Fruit fly (Drosophila melanogaster) whole organism, embryonic: ENCODE data around the gene CG32281.

Experiments used
- Abd-B ChIP-seq: fragments of 200-800 bp; sonication (Bioruptor generic); optimal IDR thresholded peaks from 2 replicates; lab custom pipeline; 2018; ENCODE audit warnings: missing biosample characterization, mild to moderate bottlenecking, missing genetic modification characterization, moderate library complexity
- C15 ChIP-seq: fragments of 200-800 bp; sonication (Bioruptor generic); IDR thresholded peaks from 3 replicates; pipeline ENCODE4 v1.3.6; 2022; ENCODE audit warnings: missing biosample characterization, missing genetic modification characterization
- CG10147 ChIP-seq: fragments of 200-800 bp; sonication (Bioruptor generic); optimal IDR thresholded peaks from 2 replicates; lab custom pipeline; 2019; ENCODE audit warnings: missing biosample characterization, mild to moderate bottlenecking, missing genetic modification characterization, moderate library complexity
- CG11085 ChIP-seq: fragments of 200-800 bp; sonication (Bioruptor generic); IDR thresholded peaks from 2 replicates; pipeline ENCODE4 v1.3.6; 2022; ENCODE audit warnings: missing biosample characterization, missing genetic modification characterization
- CG11398 ChIP-seq: fragments of 200-800 bp; sonication (Bioruptor generic); optimal IDR thresholded peaks from 2 replicates; lab custom pipeline; 2016; ENCODE audit warnings: missing biosample characterization, missing genetic modification characterization
- CG12219 ChIP-seq: fragments of 200-800 bp; sonication (Bioruptor generic); optimal IDR thresholded peaks from 3 replicates; lab custom pipeline; 2018; ENCODE audit warnings: missing biosample characterization, mild to moderate bottlenecking, missing genetic modification characterization
- CG1233 ChIP-seq: fragments of 200-800 bp; sonication (Bioruptor generic); optimal IDR thresholded peaks from 4 replicates; lab custom pipeline; 2018; ENCODE audit warnings: missing biosample characterization, mild to moderate bottlenecking, missing genetic modification characterization
- CG12769 ChIP-seq: fragments of 200-800 bp; sonication (Bioruptor generic); optimal IDR thresholded peaks from 2 replicates; lab custom pipeline; 2019; ENCODE audit warnings: missing biosample characterization, mild to moderate bottlenecking, missing genetic modification characterization, moderate library complexity
- CG13287 ChIP-seq: fragments of 200-800 bp; sonication (Bioruptor generic); IDR thresholded peaks from 2 replicates; pipeline ENCODE4 v1.3.6; 2022; ENCODE audit warnings: missing biosample characterization, missing genetic modification characterization; ENCODE audit not compliant: partially characterized antibody
- CG13624 ChIP-seq: fragments of 200-800 bp; sonication (Bioruptor generic); optimal IDR thresholded peaks from 2 replicates; lab custom pipeline; 2016; ENCODE audit warnings: missing biosample characterization, missing genetic modification characterization
- CG14050 ChIP-seq: fragments of 200-800 bp; sonication (Bioruptor generic); IDR thresholded peaks from 3 replicates; pipeline ENCODE4 v1.3.6; 2022; ENCODE audit warnings: missing biosample characterization, missing genetic modification characterization
- CG14710 ChIP-seq: fragments of 200-800 bp; sonication (Bioruptor generic); optimal IDR thresholded peaks from 3 replicates; lab custom pipeline; 2019; ENCODE audit warnings: missing biosample characterization, mild to moderate bottlenecking, missing genetic modification characterization, moderate library complexity
- CG16815 ChIP-seq: fragments of 200-800 bp; sonication (Bioruptor generic); optimal IDR thresholded peaks from 3 replicates; lab custom pipeline; 2017; ENCODE audit warnings: missing biosample characterization, mild to moderate bottlenecking, missing genetic modification characterization
- CG17802 ChIP-seq: fragments of 200-800 bp; sonication (Bioruptor generic); optimal IDR thresholded peaks from 2 replicates; lab custom pipeline; 2018; ENCODE audit warnings: missing biosample characterization, mild to moderate bottlenecking, missing genetic modification characterization, moderate library complexity
- CG17829 ChIP-seq: fragments of 200-800 bp; optimal IDR thresholded peaks from 2 replicates; lab custom pipeline; 2019; ENCODE audit warnings: missing biosample characterization, mild to moderate bottlenecking, missing genetic modification characterization, moderate library complexity
- CG1792 ChIP-seq: fragments of 200-800 bp; sonication (Bioruptor generic); optimal IDR thresholded peaks from 2 replicates; lab custom pipeline; 2016; ENCODE audit warnings: missing biosample characterization, missing genetic modification characterization
- CG18476 ChIP-seq: fragments of 200-800 bp; sonication (Bioruptor generic); optimal IDR thresholded peaks from 2 replicates; lab custom pipeline; 2016; ENCODE audit warnings: missing biosample characterization, mild to moderate bottlenecking, missing genetic modification characterization
- CG2120 ChIP-seq: fragments of 200-800 bp; sonication (Bioruptor generic); optimal IDR thresholded peaks from 3 replicates; lab custom pipeline; 2016; ENCODE audit warnings: missing biosample characterization, missing genetic modification characterization
- CG34376 ChIP-seq: fragments of 200-800 bp; sonication (Bioruptor generic); optimal IDR thresholded peaks from 2 replicates; lab custom pipeline; 2018; ENCODE audit warnings: missing biosample characterization, mild to moderate bottlenecking, missing genetic modification characterization
- CG42726 ChIP-seq: fragments of 200-800 bp; sonication (Bioruptor generic); IDR thresholded peaks from 2 replicates; pipeline ENCODE4 v1.3.6; 2022; ENCODE audit warnings: missing biosample characterization, missing genetic modification characterization; ENCODE audit not compliant: partially characterized antibody
- CG4730 ChIP-seq: fragments of 200-800 bp; sonication (Bioruptor generic); IDR thresholded peaks from 2 replicates; pipeline ENCODE4 v1.3.6; 2022; ENCODE audit warnings: missing biosample characterization, missing genetic modification characterization
- CG4854 ChIP-seq: fragments of 200-800 bp; sonication (Bioruptor generic); optimal IDR thresholded peaks from 2 replicates; lab custom pipeline; 2016; ENCODE audit warnings: missing biosample characterization, missing genetic modification characterization, inconsistent platforms
- CG6791 ChIP-seq: fragments of 200-800 bp; sonication (Bioruptor generic); IDR thresholded peaks from 3 replicates; pipeline ENCODE4 v1.3.6; 2022; ENCODE audit warnings: missing biosample characterization, missing genetic modification characterization; ENCODE audit not compliant: partially characterized antibody
- CG6813 ChIP-seq: fragments of 200-800 bp; sonication (Bioruptor generic); optimal IDR thresholded peaks from 2 replicates; lab custom pipeline; 2017; ENCODE audit warnings: missing biosample characterization, missing genetic modification characterization, mild to moderate bottlenecking, moderate library complexity, missing genetic modification reagents
- CG7271 ChIP-seq: fragments of 200-800 bp; sonication (Bioruptor generic); optimal IDR thresholded peaks from 2 replicates; lab custom pipeline; 2018; ENCODE audit warnings: missing biosample characterization, mild to moderate bottlenecking, missing genetic modification characterization, moderate library complexity
- CG9609 ChIP-seq: fragments of 200-800 bp; sonication (Bioruptor generic); optimal IDR thresholded peaks from 3 replicates; lab custom pipeline; 2016; ENCODE audit warnings: missing biosample characterization, missing genetic modification characterization
- D19A ChIP-seq: fragments of 200-800 bp; optimal IDR thresholded peaks from 3 replicates; lab custom pipeline; 2019; ENCODE audit warnings: missing biosample characterization, mild to moderate bottlenecking, missing genetic modification characterization, moderate library complexity
- Deaf1 ChIP-seq: fragments of 200-800 bp; optimal IDR thresholded peaks from 3 replicates; lab custom pipeline; 2019; ENCODE audit warnings: missing biosample characterization, mild to moderate bottlenecking, missing genetic modification characterization, moderate library complexity
- Dip3 ChIP-seq: fragments of 200-800 bp; sonication (Bioruptor generic); optimal IDR thresholded peaks from 3 replicates; lab custom pipeline; 2016; ENCODE audit warnings: missing biosample characterization, missing genetic modification characterization
- HHEX ChIP-seq: fragments of 200-800 bp; sonication (Bioruptor generic); optimal IDR thresholded peaks from 3 replicates; lab custom pipeline; 2017; ENCODE audit warnings: missing biosample characterization, mild to moderate bottlenecking, missing genetic modification characterization, missing genetic modification reagents
- HmgZ ChIP-seq: fragments of 200-800 bp; sonication (Bioruptor generic); optimal IDR thresholded peaks from 2 replicates; lab custom pipeline; 2018; ENCODE audit warnings: missing biosample characterization, mild to moderate bottlenecking, missing genetic modification characterization
- Hmr ChIP-seq: fragments of 200-800 bp; sonication (Bioruptor generic); optimal IDR thresholded peaks from 3 replicates; lab custom pipeline; 2017; ENCODE audit warnings: mild to moderate bottlenecking, missing biosample characterization, missing genetic modification reagents, missing genetic modification characterization
- Med ChIP-seq: fragments of 200-800 bp; sonication (Bioruptor generic); peaks from one replicate; lab custom pipeline; 2016; ENCODE audit warnings: missing biosample characterization, missing genetic modification characterization, mild to moderate bottlenecking, inconsistent platforms, moderate library complexity
- Mes4 ChIP-seq: fragments of 200-800 bp; sonication (Bioruptor generic); optimal IDR thresholded peaks from 2 replicates; lab custom pipeline; 2016; ENCODE audit warnings: missing biosample characterization, missing genetic modification characterization
- Nf-YA ChIP-seq: fragments of 200-800 bp; sonication (Bioruptor generic); IDR thresholded peaks from 2 replicates; pipeline ENCODE4 v1.3.6; 2022; ENCODE audit warnings: missing biosample characterization, missing genetic modification characterization
- Pdp1 ChIP-seq, 2 experiments: fragments of 200-800 bp; sonication (Bioruptor generic); optimal IDR thresholded peaks; 3 replicates each; lab custom pipeline; 2016; ENCODE audit warnings: missing biosample characterization in 2 of 2, missing genetic modification characterization in 2 of 2, mild to moderate bottlenecking in 1 of 2, moderate library complexity in 1 of 2
- Six4 ChIP-seq: fragments of 200-800 bp; sonication (Bioruptor generic); optimal IDR thresholded peaks from 2 replicates; lab custom pipeline; 2016; ENCODE audit warnings: missing biosample characterization, missing genetic modification characterization
- Xbp1 ChIP-seq: fragments of 200-800 bp; sonication (Bioruptor generic); optimal IDR thresholded peaks from 3 replicates; lab custom pipeline; 2016; ENCODE audit warnings: missing biosample characterization, mild to moderate bottlenecking, missing genetic modification characterization
- amos ChIP-seq: fragments of 200-800 bp; sonication (Bioruptor generic); IDR thresholded peaks from 2 replicates; pipeline ENCODE4 v1.3.6; 2022; ENCODE audit warnings: missing biosample characterization, missing genetic modification characterization; ENCODE audit not compliant: partially characterized antibody
- ap ChIP-seq: fragments of 200-800 bp; sonication (Bioruptor generic); IDR thresholded peaks from 2 replicates; pipeline ENCODE4 v1.3.6; 2022; ENCODE audit warnings: missing biosample characterization, missing genetic modification characterization
- btn ChIP-seq: fragments of 200-800 bp; sonication (Bioruptor generic); optimal IDR thresholded peaks from 2 replicates; lab custom pipeline; 2016; ENCODE audit warnings: missing biosample characterization, missing genetic modification characterization
- cwo ChIP-seq: fragments of 200-800 bp; sonication (Bioruptor generic); optimal IDR thresholded peaks from 3 replicates; lab custom pipeline; 2017; ENCODE audit warnings: missing biosample characterization, missing genetic modification characterization, mild to moderate bottlenecking, moderate library complexity, missing genetic modification reagents
- fd64A ChIP-seq: fragments of 200-800 bp; sonication (Bioruptor generic); optimal IDR thresholded peaks from 3 replicates; lab custom pipeline; 2018; ENCODE audit warnings: missing biosample characterization, mild to moderate bottlenecking, missing genetic modification characterization
- fu2 ChIP-seq: fragments of 200-800 bp; sonication (Bioruptor generic); optimal IDR thresholded peaks from 2 replicates; lab custom pipeline; 2016; ENCODE audit warnings: missing biosample characterization, missing genetic modification characterization
- inv ChIP-seq: fragments of 200-800 bp; sonication (Bioruptor generic); IDR thresholded peaks from 2 replicates; pipeline ENCODE4 v1.3.6; 2022; ENCODE audit warnings: missing biosample characterization, missing genetic modification characterization; ENCODE audit not compliant: partially characterized antibody
- repo ChIP-seq: fragments of 200-800 bp; sonication (Bioruptor generic); optimal IDR thresholded peaks from 2 replicates; lab custom pipeline; 2016; ENCODE audit warnings: missing biosample characterization, missing genetic modification characterization
- sna ChIP-seq: fragments of 200-800 bp; sonication (Bioruptor generic); IDR thresholded peaks from 2 replicates; pipeline ENCODE4 v1.3.6; 2022; ENCODE audit warnings: missing biosample characterization, missing genetic modification characterization; ENCODE audit not compliant: partially characterized antibody
- ttk ChIP-seq: fragments of 200-800 bp; sonication (Bioruptor generic); IDR thresholded peaks from 2 replicates; pipeline ENCODE4 v2.1.2; 2022; ENCODE audit warnings: missing biosample characterization, missing genetic modification characterization
- vvl ChIP-seq: fragments of 200-800 bp; sonication (Bioruptor generic); IDR thresholded peaks from 2 replicates; pipeline ENCODE4 v1.3.6; 2022; ENCODE audit warnings: missing biosample characterization, missing genetic modification characterization

The CG32281 gene

dm6 chr3L:3178530-3179096 is 9.4 kb downstream of the CG32281 start, which contains the start of the genes MnM and Girdin (continued):
- TF ChIP-seq btn (GFP tag; lab: Kevin White, UChicago) (peak; percentile 52), CG34376 (GFP tag; lab: Kevin White, UChicago) (peak; percentile 58), C15 (GFP tag; lab: Robert Waterston, UW) (no peak), CG4730 (GFP tag; lab: Robert Waterston, UW) (0 out of 2 replicates have a peak, but pooled peaks have one; percentile 11), CG6813 (GFP tag; lab: Kevin White, UChicago) (no peak), D19A (no peak), HmgZ (tag; lab: Kevin White, UChicago) (peak; percentile 82), CG4854 (no peak), CG1233 (GFP tag; lab: Kevin White, UChicago) (no peak), Dip3 (GFP tag; lab: Kevin White, UChicago) (peak; percentile 73), CG12219 (GFP tag; lab: Kevin White, UChicago) (no peak), CG10147 (GFP tag; lab: Kevin White, UChicago) (no peak), CG42726 (GFP tag; lab: Robert Waterston, UW) (0 out of 2 replicates have a peak, but pooled peaks have one; percentile 49), CG13624 (GFP tag; lab: Kevin White, UChicago) (peak; percentile 80), CG9609 (peak; percentile 79), CG17802 (tag; lab: Kevin White, UChicago) (no peak), vvl (GFP tag; lab: Robert Waterston, UW) (peak; percentile 41; the same call in 1 of the 2 replicates), HHEX (GFP tag; lab: Kevin White, UChicago) (no peak), CG7271 (tag; lab: Kevin White, UChicago) (no peak), Xbp1 (GFP tag; lab: Kevin White, UChicago) (peak; percentile 79), amos (peak; percentile 79), CG11398 (GFP tag; lab: Kevin White, UChicago) (no peak), Nf-YA (GFP tag; lab: Robert Waterston, UW) (no peak), Six4 (peak; percentile 19), CG13287 (peak; percentile 89), ttk (GFP tag; lab: Robert Waterston, UW) (no peak), fu2 (GFP tag; lab: Kevin White, UChicago) (peak; percentile 82), Mes4 (GFP tag; lab: Kevin White, UChicago) (peak; percentile 50), cwo (GFP tag; lab: Kevin White, UChicago) (no peak), Abd-B (GFP tag; lab: Kevin White, UChicago) (peak; percentile 75), fd64A (no peak), CG17829 (peak; percentile 71), CG16815 (GFP tag; lab: Kevin White, UChicago) (peak; percentile 4), ap (GFP tag; lab: Robert Waterston, UW) (no peak), CG11085 (GFP tag; lab: Robert Waterston, UW) (no peak), CG2120 (peak; percentile 91), Deaf1 (no peak), Med (GFP tag; lab: Kevin White, UChicago) (peak; percentile 94), CG6791 (peak; percentile 69; the same call in 1 of the 3 replicates), Pdp1 (GFP tag; optimal IDR thresholded peaks at IDR 0.05; lab: Kevin White, UChicago) (peak; percentile 67 to 69), CG12769 (tag; lab: Kevin White, UChicago) (peak; percentile 80), inv (GFP tag; lab: Robert Waterston, UW) (peak; percentile 87), repo (peak; percentile 54), Hmr (peak; percentile 59), CG18476 (no peak), CG14050 (GFP tag; lab: Robert Waterston, UW) (no peak), sna (GFP tag; lab: Robert Waterston, UW) (peak; percentile 88), CG14710 (tag; lab: Kevin White, UChicago) (peak; percentile 75), CG1792 (GFP tag; lab: Kevin White, UChicago) (peak; percentile 17)
